Fruit fly (Drosophila melanogaster): Measurements from ENCODE around the gene CG12355.

The CG12355 gene

dm6 chr3L:15501646-15501972 lies 6.3 kb upstream of the CG12355 start (continued):
- TF ChIP-seq CG9609 (GFP tag; optimal IDR thresholded peaks at IDR 0.05) (no peak), CG14710 (tag; optimal IDR thresholded peaks at IDR 0.05) (no peak), fu2 (GFP tag; optimal IDR thresholded peaks at IDR 0.05) (no peak), E2f2 (GFP tag; IDR thresholded peaks at IDR 0.05) (no peak), wdn (GFP tag; IDR thresholded peaks at IDR 0.05) (no peak), CG10267 (tag; optimal IDR thresholded peaks at IDR 0.05) (no peak), CG9797 (GFP tag; optimal IDR thresholded peaks at IDR 0.05) (no peak), bigmax (GFP tag; optimal IDR thresholded peaks at IDR 0.05) (no peak), mld (GFP tag; IDR thresholded peaks at IDR 0.05; ENCODE audit: partially characterized antibody) (no peak), jing (GFP tag; optimal IDR thresholded peaks at IDR 0.05) (no peak), tup (GFP tag; optimal IDR thresholded peaks at IDR 0.05) (no peak), schlank (tag; optimal IDR thresholded peaks at IDR 0.05) (no peak), CG9437 (GFP tag; optimal IDR thresholded peaks at IDR 0.05) (no peak), cwo (GFP tag; optimal IDR thresholded peaks at IDR 0.05) (peak; percentile 69), Med (GFP tag) (peak; percentile 29), pfk (GFP tag; optimal IDR thresholded peaks at IDR 0.05) (no peak), Atf6 (GFP tag; IDR thresholded peaks at IDR 0.05) (0 out of 2 replicates have a peak, but pooled peaks have one; percentile 17), CG6765 (GFP tag; optimal IDR thresholded peaks at IDR 0.05) (no peak), CG14441 (GFP tag; IDR thresholded peaks at IDR 0.05) (no peak), bbx (GFP tag; IDR thresholded peaks at IDR 0.05; ENCODE audit: partially characterized antibody) (no peak), yki (optimal IDR thresholded peaks at IDR 0.05) (no peak), CG2678 (tag; optimal IDR thresholded peaks at IDR 0.05) (peak; percentile 29)

- TF ChIP-seq CG3281 (GFP tag; optimal IDR thresholded peaks at IDR 0.05), result peak; percentile 3
- peak; percentile 65 for TF ChIP-seq mirr (GFP tag; optimal IDR thresholded peaks at IDR 0.05)
- peak; percentile 53 for TF ChIP-seq Rfx (GFP tag; IDR thresholded peaks at IDR 0.05)
- no peak for TF ChIP-seq crc (GFP tag; optimal IDR thresholded peaks at IDR 0.05)
- TF ChIP-seq MESR4 (GFP tag; optimal IDR thresholded peaks at IDR 0.05), result peak; percentile 9
- TF ChIP-seq CG7271 (tag; optimal IDR thresholded peaks at IDR 0.05), result no peak
- TF ChIP-seq onecut (GFP tag; IDR thresholded peaks at IDR 0.05), result no peak
- peak; percentile 5 for TF ChIP-seq CG12071 (GFP tag; optimal IDR thresholded peaks at IDR 0.05)
- peak; percentile 72 for TF ChIP-seq Deaf1 (tag; optimal IDR thresholded peaks at IDR 0.05)
- peak; percentile 34 for TF ChIP-seq CG3163 (GFP tag; optimal IDR thresholded peaks at IDR 0.05)
- no peak for TF ChIP-seq hkb (optimal IDR thresholded peaks at IDR 0.05)
- 0 out of 2 replicates have a peak, but pooled peaks have one; percentile 32 for TF ChIP-seq hkb (GFP tag; IDR thresholded peaks at IDR 0.05)
- peak; percentile 97 for TF ChIP-seq E2f2 (GFP tag; IDR thresholded peaks at IDR 0.05)
- peak; percentile 7 for TF ChIP-seq CG2712 (tag; optimal IDR thresholded peaks at IDR 0.05)
- no peak for TF ChIP-seq chif (GFP tag; optimal IDR thresholded peaks at IDR 0.05)
- no peak for TF ChIP-seq jing (GFP tag; optimal IDR thresholded peaks at IDR 0.05)
- peak; percentile 29 for TF ChIP-seq mam (GFP tag; optimal IDR thresholded peaks at IDR 0.05)
- TF ChIP-seq lilli (GFP tag; optimal IDR thresholded peaks at IDR 0.05), result peak; percentile 37
- 0 out of 3 replicates have a peak, but pooled peaks have one; percentile 6 for TF ChIP-seq otp (GFP tag; IDR thresholded peaks at IDR 0.05)
- TF ChIP-seq eyg (GFP tag; optimal IDR thresholded peaks at IDR 0.05), result peak; percentile 18
- peak; percentile 20; the same call in 1 of the 2 replicates for TF ChIP-seq Atf6 (GFP tag; IDR thresholded peaks at IDR 0.05)
- TF ChIP-seq CG10959 (GFP tag; IDR thresholded peaks at IDR 0.05), result no peak
- TF ChIP-seq corto (GFP tag; optimal IDR thresholded peaks at IDR 0.05), result no peak
- peak; percentile 51; the same call in 1 of the 2 replicates for TF ChIP-seq ato (GFP tag; IDR thresholded peaks at IDR 0.05; ENCODE audit: partially characterized antibody)
- no peak for TF ChIP-seq lov (optimal IDR thresholded peaks at IDR 0.05)
- TF ChIP-seq lov (GFP tag; IDR thresholded peaks at IDR 0.05), result no peak
- TF ChIP-seq CrebB (tag; optimal IDR thresholded peaks at IDR 0.05), result peak; percentile 53
- peak; percentile 84 for TF ChIP-seq ftz-f1 (GFP tag; optimal IDR thresholded peaks at IDR 0.05)
- TF ChIP-seq Lhr (GFP tag; optimal IDR thresholded peaks at IDR 0.05), result peak; percentile 5
- TF ChIP-seq Trl (optimal IDR thresholded peaks at IDR 0.05), result no peak
- peak; percentile 30 for TF ChIP-seq Trl (GFP tag; optimal IDR thresholded peaks at IDR 0.05)
Observed at dm6 chr3L:15500813-15501645, 5.7 kb upstream of the CG12355 start, which contains the start of gene CG7272. CG7272 (plus strand) TSS chr3L:15500938.
